Fruit fly (Drosophila melanogaster) whole organism, adult: Measurements from ENCODE around the gene HHEX.

Experiments
- Hr96 ChIP-seq: fragments of 200-800 bp; sonication (Bioruptor generic); optimal IDR thresholded peaks from 2 replicates; lab custom pipeline; 2016; ENCODE audit warnings: missing biosample characterization, missing genetic modification characterization
- cic ChIP-seq: fragments of 200-800 bp; sonication (Bioruptor generic); optimal IDR thresholded peaks from 2 replicates; lab custom pipeline; 2017; ENCODE audit warnings: missing biosample characterization, mild to moderate bottlenecking, missing genetic modification characterization, moderate library complexity

dm6 chr3R:21065010-21065695 lies 15.6 kb downstream of the HHEX start, which contains the start of gene AnxB9:
- TF ChIP-seq Hr96 (GFP tag; lab: Kevin White, UChicago) (peak; percentile 39), cic (GFP tag; lab: Kevin White, UChicago) (peak; percentile 73)
